Fruit fly (Drosophila melanogaster) whole organism, embryonic: ENCODE data around the gene CG12241.
A peak's percentile ranks its signal among the peaks of the same experiment; 100 is the strongest.

ENCODE experiments used
- Blimp-1 ChIP-seq: fragments of 200-800 bp; sonication (Bioruptor generic); optimal IDR thresholded peaks from 3 replicates; lab custom pipeline; 2018; ENCODE audit warnings: missing biosample characterization, missing genetic modification characterization, mild to moderate bottlenecking, moderate library complexity, missing genetic modification reagents
- CG10431 ChIP-seq: fragments of 200-800 bp; sonication (Bioruptor generic); optimal IDR thresholded peaks from 3 replicates; lab custom pipeline; 2018; ENCODE audit warnings: missing biosample characterization, mild to moderate bottlenecking, missing genetic modification characterization
- CG11247 ChIP-seq: fragments of 200-800 bp; sonication (Bioruptor generic); IDR thresholded peaks from 2 replicates; pipeline ENCODE4 v1.3.6; 2022; ENCODE audit warnings: missing biosample characterization, missing genetic modification characterization
- CG11398 ChIP-seq: fragments of 200-800 bp; sonication (Bioruptor generic); optimal IDR thresholded peaks from 2 replicates; lab custom pipeline; 2016; ENCODE audit warnings: missing biosample characterization, missing genetic modification characterization
- CG1647 ChIP-seq: fragments of 200-800 bp; sonication (Bioruptor generic); optimal IDR thresholded peaks from 3 replicates; lab custom pipeline; 2016; ENCODE audit warnings: missing biosample characterization, missing genetic modification characterization
- CG1792 ChIP-seq: fragments of 200-800 bp; sonication (Bioruptor generic); optimal IDR thresholded peaks from 2 replicates; lab custom pipeline; 2016; ENCODE audit warnings: missing biosample characterization, missing genetic modification characterization
- CG2129 ChIP-seq: fragments of 200-800 bp; sonication (Bioruptor generic); IDR thresholded peaks from 2 replicates; pipeline ENCODE4 v1.3.6; 2022; ENCODE audit warnings: missing biosample characterization, missing genetic modification characterization; ENCODE audit not compliant: partially characterized antibody
- CG2889 ChIP-seq: fragments of 200-800 bp; sonication (Bioruptor generic); IDR thresholded peaks from 3 replicates; pipeline ENCODE4 v1.3.6; 2022; ENCODE audit warnings: missing biosample characterization, missing genetic modification characterization
- CG31365 ChIP-seq: fragments of 200-800 bp; sonication (Bioruptor generic); optimal IDR thresholded peaks from 2 replicates; lab custom pipeline; 2018; ENCODE audit warnings: missing biosample characterization, mild to moderate bottlenecking, missing genetic modification characterization
- CG3163 ChIP-seq: fragments of 200-800 bp; sonication (Bioruptor generic); optimal IDR thresholded peaks from 3 replicates; lab custom pipeline; 2016; ENCODE audit warnings: missing biosample characterization, missing genetic modification characterization
- CG32767 ChIP-seq: fragments of 200-800 bp; sonication (Bioruptor generic); IDR thresholded peaks from 2 replicates; pipeline ENCODE4 v1.3.6; 2022; ENCODE audit warnings: missing biosample characterization, missing genetic modification characterization
- CG3281 ChIP-seq: fragments of 200-800 bp; sonication (Bioruptor generic); optimal IDR thresholded peaks from 3 replicates; lab custom pipeline; 2017; ENCODE audit warnings: missing biosample characterization, mild to moderate bottlenecking, missing genetic modification characterization
- CG3407 ChIP-seq: fragments of 200-800 bp; sonication (Bioruptor generic); optimal IDR thresholded peaks from 2 replicates; lab custom pipeline; 2018; ENCODE audit warnings: missing biosample characterization, mild to moderate bottlenecking, missing genetic modification characterization
- CG3726 ChIP-seq: fragments of 200-800 bp; sonication (Bioruptor generic); IDR thresholded peaks from 3 replicates; pipeline ENCODE4, ENCODE4 v1.3.6; 2022; ENCODE audit warnings: missing biosample characterization, missing genetic modification characterization
- CG6254 ChIP-seq: fragments of 200-800 bp; sonication (Bioruptor generic); optimal IDR thresholded peaks from 3 replicates; lab custom pipeline; 2017; ENCODE audit warnings: mild to moderate bottlenecking, missing biosample characterization, missing genetic modification reagents, missing genetic modification characterization
- CG6854 ChIP-seq: fragments of 200-800 bp; sonication (Bioruptor generic); optimal IDR thresholded peaks from 3 replicates; lab custom pipeline; 2017; ENCODE audit warnings: missing biosample characterization, mild to moderate bottlenecking, missing genetic modification characterization
- CG7372 ChIP-seq: fragments of 200-800 bp; sonication (Bioruptor generic); IDR thresholded peaks from 2 replicates; pipeline ENCODE4 v1.3.6; 2022; ENCODE audit warnings: missing biosample characterization, missing genetic modification characterization
- Dbx ChIP-seq: fragments of 200-800 bp; sonication (Bioruptor generic); IDR thresholded peaks from 3 replicates; pipeline ENCODE4 v1.3.6; 2022; ENCODE audit warnings: missing biosample characterization, missing genetic modification characterization
- Dek ChIP-seq: fragments of 200-800 bp; sonication (Bioruptor generic); optimal IDR thresholded peaks from 3 replicates; lab custom pipeline; 2019; ENCODE audit warnings: missing biosample characterization, mild to moderate bottlenecking, missing genetic modification characterization, moderate library complexity
- ERR ChIP-seq: fragments of 200-800 bp; sonication (Bioruptor generic); optimal IDR thresholded peaks from 2 replicates; lab custom pipeline; 2016; ENCODE audit warnings: missing biosample characterization, missing genetic modification characterization
- H15 ChIP-seq: fragments of 200-800 bp; sonication (Bioruptor generic); IDR thresholded peaks from 3 replicates; pipeline ENCODE4 v1.3.6; 2022; ENCODE audit warnings: missing biosample characterization, missing genetic modification characterization
- Kr ChIP-seq: fragments of 200-800 bp; sonication (Bioruptor generic); optimal IDR thresholded peaks from 2 replicates; lab custom pipeline; 2017; ENCODE audit warnings: missing biosample characterization, mild to moderate bottlenecking, missing genetic modification characterization
- NFAT ChIP-seq: fragments of 200-800 bp; sonication (Bioruptor generic); IDR thresholded peaks from 2 replicates; pipeline ENCODE4 v1.3.6; 2022; ENCODE audit warnings: missing biosample characterization, missing genetic modification characterization
- Sry-δ ChIP-seq: fragments of 200-800 bp; sonication (Bioruptor generic); optimal IDR thresholded peaks from 2 replicates; lab custom pipeline; 2016; ENCODE audit warnings: missing biosample characterization, missing genetic modification characterization
- Xrp1 ChIP-seq: fragments of 200-800 bp; sonication (Bioruptor generic); IDR thresholded peaks from 2 replicates; pipeline ENCODE4 v1.3.6; 2022; ENCODE audit warnings: missing biosample characterization, missing genetic modification characterization
- abd-A ChIP-seq: fragments of 200-800 bp; sonication (Bioruptor generic); optimal IDR thresholded peaks from 3 replicates; lab custom pipeline; 2019; ENCODE audit warnings: missing biosample characterization, mild to moderate bottlenecking, missing genetic modification characterization, moderate library complexity
- az2 ChIP-seq: fragments of 200-800 bp; sonication (Bioruptor generic); optimal IDR thresholded peaks from 3 replicates; lab custom pipeline; 2016; ENCODE audit warnings: missing biosample characterization, missing genetic modification characterization
- bbx ChIP-seq: fragments of 200-800 bp; sonication (Bioruptor generic); IDR thresholded peaks from 2 replicates; pipeline ENCODE4 v1.3.6; 2022; ENCODE audit warnings: missing biosample characterization, missing genetic modification characterization; ENCODE audit not compliant: partially characterized antibody
- bsh ChIP-seq, 2 experiments: fragments of 200-800 bp; sonication (Bioruptor generic); optimal IDR thresholded peaks; 2 replicates each; lab custom pipeline; 2017 to 2018; ENCODE audit warnings: mild to moderate bottlenecking in 2 of 2, missing biosample characterization in 2 of 2, missing genetic modification characterization in 2 of 2, moderate library complexity in 1 of 2
- crc ChIP-seq: fragments of 200-800 bp; sonication (Bioruptor generic); optimal IDR thresholded peaks from 2 replicates; lab custom pipeline; 2016; ENCODE audit warnings: missing biosample characterization, missing genetic modification characterization
- croc ChIP-seq: fragments of 200-800 bp; sonication (Bioruptor generic); conservative IDR thresholded peaks from 3 replicates; pipeline ENCODE4 v1.3.6; 2022; ENCODE audit warnings: missing biosample characterization, missing genetic modification characterization
- crol ChIP-seq: fragments of 200-800 bp; sonication (Bioruptor generic); IDR thresholded peaks from 2 replicates; pipeline ENCODE4 v1.3.6; 2022; ENCODE audit warnings: missing biosample characterization, missing genetic modification characterization
- dmrt99B ChIP-seq: fragments of 200-800 bp; sonication (Bioruptor generic); optimal IDR thresholded peaks from 2 replicates; lab custom pipeline; 2018; ENCODE audit warnings: missing biosample characterization, mild to moderate bottlenecking, missing genetic modification characterization, moderate library complexity
- eyg ChIP-seq: fragments of 200-800 bp; sonication (Bioruptor generic); optimal IDR thresholded peaks from 3 replicates; lab custom pipeline; 2016; ENCODE audit warnings: missing biosample characterization, missing genetic modification characterization
- fru ChIP-seq: fragments of >200 bp; optimal IDR thresholded peaks from 2 replicates; lab custom pipeline; 2017
- gcm ChIP-seq: fragments of 200-800 bp; sonication (Bioruptor generic); optimal IDR thresholded peaks from 2 replicates; lab custom pipeline; 2019; ENCODE audit warnings: missing biosample characterization, mild to moderate bottlenecking, missing genetic modification characterization, moderate library complexity
- gsb ChIP-seq: fragments of 200-800 bp; sonication (Bioruptor generic); IDR thresholded peaks from 2 replicates; pipeline ENCODE4 v1.3.6; 2022; ENCODE audit warnings: missing biosample characterization, missing genetic modification characterization
- jing ChIP-seq: fragments of 200-800 bp; sonication (Bioruptor generic); optimal IDR thresholded peaks from 2 replicates; lab custom pipeline; 2018; ENCODE audit warnings: missing biosample characterization, mild to moderate bottlenecking, missing genetic modification characterization
- jumu ChIP-seq: fragments of 200-800 bp; sonication (Bioruptor generic); optimal IDR thresholded peaks from 3 replicates; lab custom pipeline; 2016; ENCODE audit warnings: missing biosample characterization, missing genetic modification characterization
- lab ChIP-seq: fragments of 200-800 bp; sonication (Bioruptor generic); optimal IDR thresholded peaks from 3 replicates; lab custom pipeline; 2017; ENCODE audit warnings: missing biosample characterization, missing genetic modification characterization, mild to moderate bottlenecking, moderate library complexity, missing genetic modification reagents
- lbe ChIP-seq: fragments of 200-800 bp; sonication (Bioruptor generic); optimal IDR thresholded peaks from 2 replicates; lab custom pipeline; 2016; ENCODE audit warnings: missing biosample characterization, mild to moderate bottlenecking, missing genetic modification characterization
- lola ChIP-seq, 3 experiments: fragments of >200 bp in 2 of 3; fragments of 200-800 bp in 1 of 3; sonication (Bioruptor generic) in 1 of 3; optimal IDR thresholded peaks; 2 replicates each; lab custom pipeline; 2017 to 2019; ENCODE audit warnings: missing biosample characterization in 3 of 3, missing genetic modification characterization in 3 of 3, mild to moderate bottlenecking in 1 of 3, moderate library complexity in 1 of 3
- nom ChIP-seq: fragments of 200-800 bp; sonication (Bioruptor generic); optimal IDR thresholded peaks from 2 replicates; lab custom pipeline; 2017; ENCODE audit warnings: missing biosample characterization, missing genetic modification characterization, mild to moderate bottlenecking, moderate library complexity, missing genetic modification reagents
- org-1 ChIP-seq: fragments of 200-800 bp; sonication (Bioruptor generic); optimal IDR thresholded peaks from 2 replicates; lab custom pipeline; 2017; ENCODE audit warnings: missing biosample characterization, missing genetic modification characterization
- pros ChIP-seq: fragments of 200-800 bp; sonication (Bioruptor generic); optimal IDR thresholded peaks from 3 replicates; lab custom pipeline; 2019; ENCODE audit warnings: missing biosample characterization, mild to moderate bottlenecking, missing genetic modification characterization, moderate library complexity
- slp2 ChIP-seq: fragments of 200-800 bp; sonication (Bioruptor generic); optimal IDR thresholded peaks from 2 replicates; lab custom pipeline; 2016; ENCODE audit warnings: missing biosample characterization, missing genetic modification characterization
- sob ChIP-seq: fragments of 200-800 bp; sonication (Bioruptor generic); IDR thresholded peaks from 2 replicates; pipeline ENCODE4 v1.3.6; 2022; ENCODE audit warnings: missing biosample characterization, missing genetic modification characterization
- vnd ChIP-seq: fragments of 200-800 bp; sonication (Bioruptor generic); IDR thresholded peaks from 3 replicates; pipeline ENCODE4 v1.3.6; 2022; ENCODE audit warnings: missing biosample characterization, missing genetic modification characterization; ENCODE audit not compliant: partially characterized antibody

CG12241 gene

DNA sequence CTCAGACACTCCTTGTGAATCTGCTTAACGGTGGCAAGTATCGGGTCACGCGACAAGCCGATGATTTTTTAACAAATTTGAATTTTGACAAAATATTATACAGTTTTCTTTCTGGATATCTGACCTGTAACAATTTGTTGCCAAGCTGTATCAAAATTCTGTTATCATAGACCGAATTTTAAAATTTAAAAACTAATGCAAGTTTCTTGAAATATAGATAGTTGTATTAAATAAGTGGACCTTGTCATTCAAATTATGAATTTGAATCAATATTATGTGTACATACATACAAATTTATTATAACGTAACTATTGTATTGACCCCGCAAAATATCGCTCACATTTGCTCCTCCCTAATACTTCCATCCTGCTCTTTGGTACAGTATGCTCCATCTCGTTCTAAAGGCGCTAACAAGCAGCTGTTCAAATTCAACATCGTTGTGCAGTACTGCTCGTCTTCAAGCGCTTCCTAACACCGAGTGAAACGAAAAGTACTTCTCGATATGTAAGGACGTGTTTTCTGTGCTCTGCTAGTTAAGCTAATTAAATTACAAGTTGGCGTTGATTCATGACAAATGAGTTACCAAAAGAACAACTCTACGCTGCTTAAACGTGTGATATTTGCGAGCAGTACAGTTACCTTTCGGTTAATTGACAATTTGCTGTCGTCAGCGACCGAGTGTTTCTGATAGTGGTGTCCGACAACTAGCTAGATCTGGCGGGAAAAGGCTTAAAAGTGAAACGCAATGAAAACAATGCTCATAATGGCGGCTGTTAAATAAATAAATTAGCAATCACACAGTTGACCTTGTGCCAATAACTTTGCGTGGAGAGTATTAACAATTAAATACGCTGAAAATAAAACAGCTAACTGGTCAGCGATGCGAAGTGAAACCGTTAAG lies 22.7 kb upstream of the CG12241 start, which contains the start of the genes Kpc1 and CG42542 (continued):
- TF ChIP-seq pros (GFP tag; lab: Kevin White, UChicago), result no peak
- TF ChIP-seq CG11247 (GFP tag; lab: Robert Waterston, UW), result peak; percentile 69
- no peak for TF ChIP-seq lbe (GFP tag; lab: Kevin White, UChicago)
- TF ChIP-seq gsb, result no peak
- no peak for TF ChIP-seq CG6854
- TF ChIP-seq Sry-δ, result peak; percentile 98
- TF ChIP-seq jing (GFP tag; lab: Kevin White, UChicago), result peak; percentile 7
- TF ChIP-seq sob (GFP tag; lab: Robert Waterston, UW), result peak; percentile 87
- TF ChIP-seq bsh (GFP tag; optimal IDR thresholded peaks at IDR 0.05; lab: Kevin White, UChicago), result peak in 1 of 2 experiments; percentile 60
- TF ChIP-seq gcm (GFP tag; lab: Kevin White, UChicago), result no peak
- peak; percentile 89 for TF ChIP-seq vnd
- TF ChIP-seq ERR, result peak; percentile 38
- TF ChIP-seq CG3726 (GFP tag; lab: Robert Waterston, UW), result no peak
- TF ChIP-seq crc (GFP tag; lab: Kevin White, UChicago), result peak; percentile 8
- TF ChIP-seq jumu, result peak; percentile 77
- no peak for TF ChIP-seq nom
- peak; percentile 24 for TF ChIP-seq eyg (GFP tag; lab: Kevin White, UChicago)
- TF ChIP-seq dmrt99B (tag; lab: Kevin White, UChicago), result no peak
- peak; percentile 9 for TF ChIP-seq CG3407 (GFP tag; lab: Kevin White, UChicago)
- TF ChIP-seq az2 (GFP tag; lab: Kevin White, UChicago), result peak; percentile 77
- TF ChIP-seq slp2 (GFP tag; lab: Kevin White, UChicago), result peak; percentile 67
- TF ChIP-seq CG1792 (GFP tag; lab: Kevin White, UChicago), result peak; percentile 43
- no peak for TF ChIP-seq CG6254 (GFP tag; lab: Kevin White, UChicago)
- peak; percentile 70 for TF ChIP-seq bbx (GFP tag; lab: Robert Waterston, UW)
- TF ChIP-seq crol, result no peak
- TF ChIP-seq CG3163, result peak; percentile 54
- peak; percentile 55; the same call in 1 of the 2 replicates for TF ChIP-seq Xrp1
- no peak; the same call in 2 of the 3 replicates for TF ChIP-seq CG2889 (GFP tag; lab: Robert Waterston, UW)
- no peak for TF ChIP-seq CG31365
- peak; percentile 74 for TF ChIP-seq Dek (tag; lab: Kevin White, UChicago)
- TF ChIP-seq lab, result peak; percentile 82
- no peak for TF ChIP-seq fru (lab: Kevin White, UChicago)
- TF ChIP-seq CG11398 (GFP tag; lab: Kevin White, UChicago), result no peak
- peak; percentile 89 for TF ChIP-seq Dbx (GFP tag; lab: Robert Waterston, UW)
- peak; percentile 87 for TF ChIP-seq NFAT
- TF ChIP-seq H15 (GFP tag; lab: Robert Waterston, UW), result 0 out of 3 replicates have a peak, but pooled peaks have one; percentile 42
- TF ChIP-seq Kr (GFP tag; lab: Kevin White, UChicago), result peak; percentile 11
- TF ChIP-seq lola (GFP tag; optimal IDR thresholded peaks at IDR 0.05; lab: Kevin White, UChicago), result peak in 1 of 3 experiments; percentile 81
- peak; percentile 33; the same call in 2 of the 3 replicates for TF ChIP-seq croc (GFP tag; lab: Robert Waterston, UW)
- TF ChIP-seq CG7372 (GFP tag; lab: Robert Waterston, UW), result peak; percentile 44
- TF ChIP-seq abd-A, result no peak
- no peak for TF ChIP-seq CG10431 (GFP tag; lab: Kevin White, UChicago)
- peak; percentile 9 for TF ChIP-seq org-1 (GFP tag; lab: Kevin White, UChicago)
- peak; percentile 62; the same call in 1 of the 2 replicates for TF ChIP-seq CG32767 (GFP tag; lab: Robert Waterston, UW)
- TF ChIP-seq CG1647 (GFP tag; lab: Kevin White, UChicago), result peak; percentile 84
- peak; percentile 75 for TF ChIP-seq CG2129 (GFP tag; lab: Robert Waterston, UW)
- TF ChIP-seq CG3281 (GFP tag; lab: Kevin White, UChicago), result peak; percentile 10
- TF ChIP-seq Blimp-1 (GFP tag; lab: Kevin White, UChicago), result peak; percentile 90
